Fruit fly (Drosophila melanogaster) whole organism, embryonic: Measurements from ENCODE around the gene Alg7.

Experiments used
- B-H2 ChIP-seq: fragments of 200-800 bp; sonication (Bioruptor generic); optimal IDR thresholded peaks from 2 replicates; lab custom pipeline; 2018; ENCODE audit warnings: missing biosample characterization, mild to moderate bottlenecking, missing genetic modification characterization
- BtbVII ChIP-seq: fragments of 200-800 bp; sonication (Bioruptor generic); optimal IDR thresholded peaks from 3 replicates; lab custom pipeline; 2017; ENCODE audit warnings: missing biosample characterization, mild to moderate bottlenecking, missing genetic modification characterization
- CG12391 ChIP-seq: fragments of 200-800 bp; sonication (Bioruptor generic); optimal IDR thresholded peaks from 3 replicates; lab custom pipeline; 2018; ENCODE audit warnings: missing biosample characterization, mild to moderate bottlenecking, missing genetic modification characterization, moderate library complexity
- CG15514 ChIP-seq: fragments of 200-800 bp; sonication (Bioruptor generic); optimal IDR thresholded peaks from 3 replicates; lab custom pipeline; 2017; ENCODE audit warnings: missing biosample characterization, missing genetic modification characterization, mild to moderate bottlenecking, moderate library complexity, missing genetic modification reagents
- CG1603 ChIP-seq: fragments of 200-800 bp; sonication (Bioruptor generic); optimal IDR thresholded peaks from 2 replicates; lab custom pipeline; 2019; ENCODE audit warnings: missing biosample characterization, mild to moderate bottlenecking, missing genetic modification characterization, moderate library complexity
- CG18476 ChIP-seq: fragments of 200-800 bp; sonication (Bioruptor generic); optimal IDR thresholded peaks from 2 replicates; lab custom pipeline; 2016; ENCODE audit warnings: missing biosample characterization, mild to moderate bottlenecking, missing genetic modification characterization
- CG2889 ChIP-seq: fragments of 200-800 bp; sonication (Bioruptor generic); IDR thresholded peaks from 3 replicates; pipeline ENCODE4 v1.3.6; 2022; ENCODE audit warnings: missing biosample characterization, missing genetic modification characterization
- CG31365 ChIP-seq: fragments of 200-800 bp; sonication (Bioruptor generic); optimal IDR thresholded peaks from 2 replicates; lab custom pipeline; 2018; ENCODE audit warnings: missing biosample characterization, mild to moderate bottlenecking, missing genetic modification characterization
- CG34422 ChIP-seq: fragments of 200-800 bp; sonication (Bioruptor generic); IDR thresholded peaks from 3 replicates; pipeline ENCODE4 v1.3.6; 2022; ENCODE audit warnings: missing biosample characterization, missing genetic modification characterization
- CG42726 ChIP-seq: fragments of 200-800 bp; sonication (Bioruptor generic); IDR thresholded peaks from 2 replicates; pipeline ENCODE4 v1.3.6; 2022; ENCODE audit warnings: missing biosample characterization, missing genetic modification characterization; ENCODE audit not compliant: partially characterized antibody
- CG6272 ChIP-seq: fragments of 200-800 bp; sonication (Bioruptor generic); IDR thresholded peaks from 2 replicates; pipeline ENCODE4 v1.3.6; 2022; ENCODE audit warnings: missing biosample characterization, missing genetic modification characterization
- CG7963 ChIP-seq: fragments of 200-800 bp; sonication (Bioruptor generic); IDR thresholded peaks from 3 replicates; pipeline ENCODE4 v1.3.6; 2022; ENCODE audit warnings: missing biosample characterization, missing genetic modification characterization; ENCODE audit not compliant: partially characterized antibody
- CG8281 ChIP-seq: fragments of 200-800 bp; sonication (Bioruptor generic); optimal IDR thresholded peaks from 2 replicates; lab custom pipeline; 2018; ENCODE audit warnings: missing biosample characterization, mild to moderate bottlenecking, missing genetic modification characterization, moderate library complexity
- CG8478 ChIP-seq: fragments of >200 bp; optimal IDR thresholded peaks from 2 replicates; lab custom pipeline; 2018
- Chrac-16 ChIP-seq: fragments of 200-800 bp; sonication (Bioruptor generic); optimal IDR thresholded peaks from 3 replicates; lab custom pipeline; 2016; ENCODE audit warnings: missing biosample characterization, missing genetic modification characterization
- Dad ChIP-seq: fragments of 200-800 bp; sonication (Bioruptor generic); optimal IDR thresholded peaks from 3 replicates; lab custom pipeline; 2016; ENCODE audit warnings: missing biosample characterization, missing genetic modification characterization
- Dll ChIP-seq: fragments of 200-800 bp; sonication (Bioruptor generic); IDR thresholded peaks from 4 replicates; pipeline ENCODE4 v1.3.6; 2022; ENCODE audit warnings: missing biosample characterization, missing genetic modification characterization; ENCODE audit not compliant: partially characterized antibody
- Doc2 ChIP-seq: fragments of 200-800 bp; sonication (Bioruptor generic); IDR thresholded peaks from 2 replicates; pipeline ENCODE4 v1.3.6; 2022; ENCODE audit warnings: missing biosample characterization, missing genetic modification characterization
- ERR ChIP-seq: fragments of 200-800 bp; sonication (Bioruptor generic); optimal IDR thresholded peaks from 2 replicates; lab custom pipeline; 2016; ENCODE audit warnings: missing biosample characterization, missing genetic modification characterization
- Ets97D ChIP-seq: fragments of 200-800 bp; sonication (Bioruptor generic); optimal IDR thresholded peaks from 3 replicates; lab custom pipeline; 2016; ENCODE audit warnings: missing biosample characterization, missing genetic modification characterization
- Fer1 ChIP-seq: fragments of 200-800 bp; sonication (Bioruptor generic); optimal IDR thresholded peaks from 2 replicates; lab custom pipeline; 2017; ENCODE audit warnings: missing biosample characterization, mild to moderate bottlenecking, missing genetic modification characterization
- HLH4C ChIP-seq: fragments of 200-800 bp; sonication (Bioruptor generic); IDR thresholded peaks from 3 replicates; pipeline ENCODE4 v1.3.6; 2022; ENCODE audit warnings: missing biosample characterization, missing genetic modification characterization; ENCODE audit not compliant: partially characterized antibody
- Myb ChIP-seq: fragments of 200-800 bp; sonication (Bioruptor generic); optimal IDR thresholded peaks from 2 replicates; lab custom pipeline; 2016; ENCODE audit warnings: missing biosample characterization, missing genetic modification characterization
- NK7.1 ChIP-seq: fragments of 200-800 bp; sonication (Bioruptor generic); optimal IDR thresholded peaks from 3 replicates; lab custom pipeline; 2016; ENCODE audit warnings: missing biosample characterization, missing genetic modification characterization
- Nf-YC ChIP-seq: fragments of 200-800 bp; optimal IDR thresholded peaks from 3 replicates; lab custom pipeline; 2019; ENCODE audit warnings: missing biosample characterization, mild to moderate bottlenecking, missing genetic modification characterization, moderate library complexity
- Ptx1 ChIP-seq: fragments of 200-800 bp; sonication (Bioruptor generic); IDR thresholded peaks from 2 replicates; pipeline ENCODE4 v1.3.6; 2022; ENCODE audit warnings: missing biosample characterization, missing genetic modification characterization
- Sin3A ChIP-seq: fragments of >200 bp; optimal IDR thresholded peaks from 2 replicates; lab custom pipeline; 2018
- Trl ChIP-seq, 3 experiments: fragments of >200 bp in 2 of 3; fragments of 200-800 bp in 1 of 3; sonication (Bioruptor generic) in 1 of 3; optimal IDR thresholded peaks; 2 replicates in 1 of 3; 3 replicates in 2 of 3; lab custom pipeline; 2016 to 2017; ENCODE audit warnings: missing biosample characterization in 1 of 3, missing genetic modification characterization in 1 of 3
- Xbp1 ChIP-seq: fragments of 200-800 bp; sonication (Bioruptor generic); optimal IDR thresholded peaks from 3 replicates; lab custom pipeline; 2016; ENCODE audit warnings: missing biosample characterization, mild to moderate bottlenecking, missing genetic modification characterization
- bsh ChIP-seq, 2 experiments: fragments of 200-800 bp; sonication (Bioruptor generic); optimal IDR thresholded peaks; 2 replicates each; lab custom pipeline; 2017 to 2018; ENCODE audit warnings: mild to moderate bottlenecking in 2 of 2, missing biosample characterization in 2 of 2, missing genetic modification characterization in 2 of 2, moderate library complexity in 1 of 2
- cad ChIP-seq: fragments of >200 bp; optimal IDR thresholded peaks from 2 replicates; lab custom pipeline; 2017; ENCODE audit warnings: missing biosample characterization, missing genetic modification characterization
- cg ChIP-seq: fragments of 200-800 bp; sonication (Bioruptor generic); optimal IDR thresholded peaks from 3 replicates; lab custom pipeline; 2019; ENCODE audit warnings: missing biosample characterization, mild to moderate bottlenecking, missing genetic modification characterization, moderate library complexity
- ci ChIP-seq: fragments of 200-800 bp; sonication (Bioruptor generic); IDR thresholded peaks from 3 replicates; pipeline ENCODE4 v1.3.6; 2022; ENCODE audit warnings: missing biosample characterization, missing genetic modification characterization
- dati ChIP-seq: fragments of 200-800 bp; sonication (Bioruptor generic); IDR thresholded peaks from 2 replicates; pipeline ENCODE4 v1.3.6; 2022; ENCODE audit warnings: missing biosample characterization, missing genetic modification characterization
- dimm ChIP-seq: fragments of 200-800 bp; sonication (Bioruptor generic); IDR thresholded peaks from 2 replicates; pipeline ENCODE4 v1.3.6; 2022; ENCODE audit warnings: missing biosample characterization, missing genetic modification characterization
- dmrt99B ChIP-seq: fragments of 200-800 bp; sonication (Bioruptor generic); optimal IDR thresholded peaks from 2 replicates; lab custom pipeline; 2018; ENCODE audit warnings: missing biosample characterization, mild to moderate bottlenecking, missing genetic modification characterization, moderate library complexity
- dpn ChIP-seq, 2 experiments: fragments of 200-800 bp; sonication (Bioruptor generic); optimal IDR thresholded peaks; 3 replicates each; lab custom pipeline; 2016; ENCODE audit warnings: missing biosample characterization in 2 of 2, missing genetic modification characterization in 2 of 2
- hb ChIP-seq: fragments of 200-800 bp; sonication (Bioruptor generic); IDR thresholded peaks from 3 replicates; pipeline ENCODE4 v1.3.6; 2022; ENCODE audit warnings: missing biosample characterization, missing genetic modification characterization; ENCODE audit not compliant: partially characterized antibody
- her ChIP-seq: fragments of 200-800 bp; sonication (Bioruptor generic); optimal IDR thresholded peaks from 2 replicates; lab custom pipeline; 2016; ENCODE audit warnings: missing biosample characterization, missing genetic modification characterization
- kay ChIP-seq: fragments of 200-800 bp; sonication (Bioruptor generic); optimal IDR thresholded peaks from 2 replicates; lab custom pipeline; 2016; ENCODE audit warnings: missing biosample characterization, missing genetic modification characterization
- kni ChIP-seq: fragments of 200-800 bp; sonication (Bioruptor generic); optimal IDR thresholded peaks from 3 replicates; lab custom pipeline; 2017; ENCODE audit warnings: mild to moderate bottlenecking, missing biosample characterization, missing genetic modification reagents, missing genetic modification characterization
- knrl ChIP-seq: fragments of 200-800 bp; sonication (Bioruptor generic); IDR thresholded peaks from 3 replicates; pipeline ENCODE4 v1.3.6; 2022; ENCODE audit warnings: missing biosample characterization, missing genetic modification characterization; ENCODE audit not compliant: partially characterized antibody
- lbe ChIP-seq: fragments of 200-800 bp; sonication (Bioruptor generic); optimal IDR thresholded peaks from 2 replicates; lab custom pipeline; 2016; ENCODE audit warnings: missing biosample characterization, mild to moderate bottlenecking, missing genetic modification characterization
- p53 ChIP-seq: fragments of 200-800 bp; sonication (Bioruptor generic); optimal IDR thresholded peaks from 2 replicates; lab custom pipeline; 2016; ENCODE audit warnings: missing biosample characterization, missing genetic modification characterization
- ranshi ChIP-seq: fragments of 200-800 bp; sonication (Bioruptor generic); IDR thresholded peaks from 2 replicates; pipeline ENCODE4 v1.3.6; 2022; ENCODE audit warnings: missing biosample characterization, missing genetic modification characterization
- sob ChIP-seq: fragments of 200-800 bp; sonication (Bioruptor generic); IDR thresholded peaks from 2 replicates; pipeline ENCODE4 v1.3.6; 2022; ENCODE audit warnings: missing biosample characterization, missing genetic modification characterization
- sr ChIP-seq: fragments of 200-800 bp; sonication (Bioruptor generic); IDR thresholded peaks from 3 replicates; pipeline ENCODE4 v1.3.6; 2022; ENCODE audit warnings: missing biosample characterization, missing genetic modification characterization
- tll ChIP-seq, 2 experiments: fragments of 200-800 bp in 1 of 2; fragments of >200 bp in 1 of 2; sonication (Bioruptor generic) in 1 of 2; optimal IDR thresholded peaks; 2 replicates each; lab custom pipeline; 2017 to 2019; ENCODE audit warnings: missing biosample characterization in 2 of 2, missing genetic modification characterization in 2 of 2, mild to moderate bottlenecking in 1 of 2, moderate library complexity in 1 of 2
- zf30C ChIP-seq: fragments of 200-800 bp; sonication (Bioruptor generic); optimal IDR thresholded peaks from 3 replicates; lab custom pipeline; 2018; ENCODE audit warnings: missing biosample characterization, mild to moderate bottlenecking, missing genetic modification characterization

Gene Alg7

DNA sequence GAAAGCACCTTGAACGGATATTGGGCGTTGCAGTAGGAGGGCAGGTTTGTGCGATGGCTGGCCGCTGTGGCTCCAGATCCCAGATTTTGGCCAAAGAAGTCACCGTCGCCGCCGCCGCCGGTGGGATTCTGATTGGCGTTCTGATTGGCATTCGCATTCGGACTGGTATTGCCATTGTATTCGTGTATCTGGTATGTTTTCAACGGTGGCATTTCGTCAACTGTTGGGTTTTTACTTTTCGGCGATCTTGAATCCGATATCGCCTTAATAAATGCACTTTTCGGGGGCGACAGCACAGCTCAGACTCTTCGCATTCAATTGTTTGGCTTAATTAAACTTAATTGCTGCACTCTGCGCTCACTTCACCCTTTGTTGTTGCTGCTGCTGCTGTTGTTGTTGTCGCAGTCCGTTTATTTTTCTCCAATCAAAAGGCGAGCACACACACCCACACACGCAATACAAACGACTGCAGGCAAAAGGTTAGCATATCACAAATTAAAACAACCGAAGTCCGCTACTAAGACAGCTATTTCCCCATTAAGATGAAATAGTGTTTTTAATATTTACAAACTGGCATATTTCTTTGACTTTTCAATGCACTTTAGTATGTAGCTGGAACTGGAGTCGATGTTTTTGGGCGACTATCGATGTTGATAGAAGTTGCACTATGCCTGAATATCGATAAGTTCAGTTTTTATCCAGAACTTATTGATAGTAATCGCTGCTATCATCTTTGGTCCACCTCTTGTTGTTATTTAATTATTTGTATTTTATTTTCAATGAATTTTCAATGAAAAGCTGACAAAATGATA lies 40.4 kb downstream of the Alg7 start, which contains the start of the genes CG9426 and mRF1 (continued):
- TF ChIP-seq cg (GFP tag; lab: Kevin White, UChicago) (peak; percentile 53), BtbVII (no peak), Nf-YC (tag; lab: Kevin White, UChicago) (peak; percentile 90), knrl (peak; percentile 96), Fer1 (peak; percentile 39), kni (GFP tag; lab: Kevin White, UChicago) (peak; percentile 62), kay (no peak), lbe (GFP tag; lab: Kevin White, UChicago) (peak; percentile 34), Doc2 (GFP tag; lab: Robert Waterston, UW) (no peak), CG34422 (GFP tag; lab: Robert Waterston, UW) (peak; percentile 65; the same call in 1 of the 3 replicates), dati (GFP tag; lab: Robert Waterston, UW) (no peak), Xbp1 (GFP tag; lab: Kevin White, UChicago) (peak; percentile 34), Myb (GFP tag; lab: Kevin White, UChicago) (peak; percentile 17), Dad (GFP tag; lab: Kevin White, UChicago) (no peak), Chrac-16 (GFP tag; lab: Kevin White, UChicago) (no peak), cad (GFP tag; lab: Kevin White, UChicago) (no peak), Dll (GFP tag; lab: Robert Waterston, UW) (peak; percentile 94), CG12391 (peak; percentile 50), dmrt99B (no peak), dpn (GFP tag; optimal IDR thresholded peaks at IDR 0.05; lab: Kevin White, UChicago) (peak; percentile 17 to 24), HLH4C (GFP tag; lab: Robert Waterston, UW) (peak; percentile 97), her (GFP tag; lab: Kevin White, UChicago) (peak; percentile 22), NK7.1 (no peak), p53 (GFP tag; lab: Kevin White, UChicago) (peak; percentile 31), sr (GFP tag; lab: Robert Waterston, UW) (peak; percentile 18; the same call in 1 of the 3 replicates), sob (GFP tag; lab: Robert Waterston, UW) (peak; percentile 43; the same call in 1 of the 2 replicates), zf30C (GFP tag; lab: Kevin White, UChicago) (no peak), CG8281 (tag; lab: Kevin White, UChicago) (no peak), CG8478 (lab: Kevin White, UChicago) (no peak), ci (GFP tag; lab: Robert Waterston, UW) (no peak), Sin3A (lab: Kevin White, UChicago) (peak; percentile 59), tll (GFP tag; optimal IDR thresholded peaks at IDR 0.05; lab: Kevin White, UChicago) (peak in 1 of 2 experiments; percentile 67), CG1603 (tag; lab: Kevin White, UChicago) (peak; percentile 54), Trl (optimal IDR thresholded peaks at IDR 0.05; lab: Kevin White, UChicago) (no peak), Trl (GFP tag; optimal IDR thresholded peaks at IDR 0.05; lab: Kevin White, UChicago) (peak; percentile 10), CG31365 (no peak), CG18476 (GFP tag; lab: Kevin White, UChicago) (no peak), dimm (GFP tag; lab: Robert Waterston, UW) (no peak), ranshi (no peak), CG6272 (peak; percentile 45; the same call in 1 of the 2 replicates), CG7963 (peak; percentile 96), CG15514 (GFP tag; lab: Kevin White, UChicago) (peak; percentile 94), B-H2 (peak; percentile 12), ERR (GFP tag; lab: Kevin White, UChicago) (peak; percentile 27), Ets97D (GFP tag; lab: Kevin White, UChicago) (peak; percentile 63), Ptx1 (GFP tag; lab: Robert Waterston, UW) (no peak), bsh (GFP tag; optimal IDR thresholded peaks at IDR 0.05; lab: Kevin White, UChicago) (no peak), CG2889 (GFP tag; lab: Robert Waterston, UW) (no peak), CG42726 (peak; percentile 97), hb (GFP tag; lab: Robert Waterston, UW) (peak; percentile 94)
